Fruit fly (Drosophila melanogaster) whole organism, wandering third instar larva: Measurements from ENCODE around the gene CG10470.

ENCODE experiments used
- dl ChIP-seq, 2 experiments: fragments of 175-275, 200-275 bp in 1 of 2; fragments of 200-275 bp in 1 of 2; sonication (Bioruptor generic); optimal IDR thresholded peaks; lab custom pipeline; 2018; ENCODE audit warnings: mild to moderate bottlenecking in 2 of 2, missing biosample characterization in 2 of 2, missing genetic modification characterization in 2 of 2, moderate library complexity in 2 of 2; ENCODE audit not compliant: partially characterized antibody in 2 of 2, insufficient read depth in 1 of 2
- foxo ChIP-seq, 2 experiments: fragments of 200-800 bp; sonication (Bioruptor generic); optimal IDR thresholded peaks; 2 replicates in 1 of 2; 3 replicates in 1 of 2; lab custom pipeline; 2016 to 2017; ENCODE audit warnings: missing biosample characterization in 2 of 2, missing genetic modification characterization in 2 of 2
- usp ChIP-seq: fragments of >200 bp; optimal IDR thresholded peaks from 2 replicates; lab custom pipeline; 2017; ENCODE audit warnings: missing biosample characterization, missing genetic modification characterization

DNA sequence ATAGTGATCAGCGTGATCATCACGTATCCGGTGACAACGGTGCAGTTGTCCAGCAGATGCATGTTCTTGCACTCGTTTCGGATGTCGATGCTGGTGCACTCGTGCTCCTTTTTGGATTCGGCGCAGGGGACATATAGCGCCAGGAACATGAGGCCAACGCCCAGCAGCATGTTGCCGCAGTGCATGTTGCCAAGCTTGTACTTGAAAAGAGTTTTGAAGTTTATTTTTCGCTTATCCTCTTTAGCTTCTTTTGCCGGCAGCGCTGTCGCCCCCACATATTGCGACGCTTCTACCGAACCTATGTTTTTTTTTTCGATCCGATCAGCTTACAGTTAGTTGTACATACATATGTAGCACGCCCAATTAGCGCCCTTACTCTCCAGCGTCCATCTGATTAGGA is 19.5 kb downstream of the CG10470 start:
- no peak for TF ChIP-seq usp (GFP tag; lab: Kevin White, UChicago)
- TF ChIP-seq foxo (GFP tag; optimal IDR thresholded peaks at IDR 0.05; lab: Kevin White, UChicago), result no peak
- TF ChIP-seq dl (GFP tag; optimal IDR thresholded peaks at IDR 0.05; lab: Kevin White, UChicago; ENCODE audit: insufficient read depth in 1 of 2, partially characterized antibody in 2 of 2), result no peak
